Fruit fly (Drosophila melanogaster) whole organism, embryonic: ENCODE results near the gene CG6847.

Source experiments
- ATbp ChIP-seq: fragments of 200-800 bp; sonication (Bioruptor generic); optimal IDR thresholded peaks from 2 replicates; lab custom pipeline; 2017; ENCODE audit warnings: missing biosample characterization, mild to moderate bottlenecking, missing genetic modification characterization, missing genetic modification reagents
- Asciz ChIP-seq: fragments of 200-800 bp; sonication (Bioruptor generic); optimal IDR thresholded peaks from 2 replicates; lab custom pipeline; 2017; ENCODE audit warnings: missing biosample characterization, mild to moderate bottlenecking, missing genetic modification characterization, missing genetic modification reagents
- B-H2 ChIP-seq: fragments of 200-800 bp; sonication (Bioruptor generic); optimal IDR thresholded peaks from 2 replicates; lab custom pipeline; 2018; ENCODE audit warnings: missing biosample characterization, mild to moderate bottlenecking, missing genetic modification characterization
- CG10209 ChIP-seq: fragments of 200-800 bp; sonication (Bioruptor generic); optimal IDR thresholded peaks from 3 replicates; lab custom pipeline; 2017; ENCODE audit warnings: missing biosample characterization, mild to moderate bottlenecking, missing genetic modification characterization, missing genetic modification reagents
- CG10366 ChIP-seq: fragments of 200-800 bp; sonication (Bioruptor generic); IDR thresholded peaks from 2 replicates; pipeline ENCODE4 v1.3.6; 2022; ENCODE audit warnings: missing biosample characterization, missing genetic modification characterization
- CG10959 ChIP-seq: fragments of 200-800 bp; sonication (Bioruptor generic); IDR thresholded peaks from 2 replicates; pipeline ENCODE4 v1.3.6; 2022; ENCODE audit warnings: missing biosample characterization, missing genetic modification characterization
- CG11696 ChIP-seq: fragments of 200-800 bp; sonication (Bioruptor generic); IDR thresholded peaks from 2 replicates; pipeline ENCODE4 v1.3.6; 2022; ENCODE audit warnings: missing biosample characterization, missing genetic modification characterization
- CG12299 ChIP-seq: fragments of 200-800 bp; sonication (Bioruptor generic); optimal IDR thresholded peaks from 2 replicates; lab custom pipeline; 2018; ENCODE audit warnings: missing biosample characterization, mild to moderate bottlenecking, missing genetic modification characterization
- CG13424 ChIP-seq: fragments of 200-800 bp; sonication (Bioruptor generic); optimal IDR thresholded peaks from 2 replicates; lab custom pipeline; 2019; ENCODE audit warnings: missing biosample characterization, mild to moderate bottlenecking, missing genetic modification characterization, moderate library complexity
- CG14860 ChIP-seq: fragments of 200-800 bp; sonication (Bioruptor generic); IDR thresholded peaks from 3 replicates; pipeline ENCODE4 v1.3.6; 2022; ENCODE audit warnings: missing biosample characterization, missing genetic modification characterization; ENCODE audit not compliant: partially characterized antibody
- CG15696 ChIP-seq: fragments of 200-800 bp; sonication (Bioruptor generic); optimal IDR thresholded peaks from 2 replicates; lab custom pipeline; 2019; ENCODE audit warnings: missing biosample characterization, mild to moderate bottlenecking, missing genetic modification characterization, moderate library complexity
- CG16815 ChIP-seq: fragments of 200-800 bp; sonication (Bioruptor generic); optimal IDR thresholded peaks from 3 replicates; lab custom pipeline; 2017; ENCODE audit warnings: missing biosample characterization, mild to moderate bottlenecking, missing genetic modification characterization
- CG18764 ChIP-seq: fragments of 200-800 bp; sonication (Bioruptor generic); optimal IDR thresholded peaks from 3 replicates; lab custom pipeline; 2016; ENCODE audit warnings: missing biosample characterization, missing genetic modification characterization
- CG30020 ChIP-seq: fragments of 200-800 bp; optimal IDR thresholded peaks from 2 replicates; lab custom pipeline; 2019; ENCODE audit warnings: missing biosample characterization, mild to moderate bottlenecking, missing genetic modification characterization, moderate library complexity
- CG32532 ChIP-seq: fragments of 200-800 bp; sonication (Bioruptor generic); IDR thresholded peaks from 2 replicates; pipeline ENCODE4 v1.3.6; 2022; ENCODE audit warnings: missing biosample characterization, missing genetic modification characterization
- CG6765 ChIP-seq: fragments of 200-800 bp; sonication (Bioruptor generic); optimal IDR thresholded peaks from 3 replicates; lab custom pipeline; 2017; ENCODE audit warnings: missing biosample characterization, mild to moderate bottlenecking, missing genetic modification characterization
- CG8478 ChIP-seq: fragments of >200 bp; optimal IDR thresholded peaks from 2 replicates; lab custom pipeline; 2018
- Chrac-16 ChIP-seq: fragments of 200-800 bp; sonication (Bioruptor generic); optimal IDR thresholded peaks from 3 replicates; lab custom pipeline; 2016; ENCODE audit warnings: missing biosample characterization, missing genetic modification characterization
- CkIIα-i1 ChIP-seq: fragments of 200-800 bp; sonication (Bioruptor generic); IDR thresholded peaks from 2 replicates; pipeline ENCODE4 v1.3.6; 2022; ENCODE audit warnings: missing biosample characterization, missing genetic modification characterization
- D19A ChIP-seq: fragments of 200-800 bp; optimal IDR thresholded peaks from 3 replicates; lab custom pipeline; 2019; ENCODE audit warnings: missing biosample characterization, mild to moderate bottlenecking, missing genetic modification characterization, moderate library complexity
- Dad ChIP-seq: fragments of 200-800 bp; sonication (Bioruptor generic); optimal IDR thresholded peaks from 3 replicates; lab custom pipeline; 2016; ENCODE audit warnings: missing biosample characterization, missing genetic modification characterization
- Gug ChIP-seq: fragments of 200-800 bp; sonication (Bioruptor generic); IDR thresholded peaks from 4 replicates; pipeline ENCODE4 v1.3.6; 2022; ENCODE audit warnings: missing biosample characterization, missing genetic modification characterization
- H15 ChIP-seq: fragments of 200-800 bp; sonication (Bioruptor generic); IDR thresholded peaks from 3 replicates; pipeline ENCODE4 v1.3.6; 2022; ENCODE audit warnings: missing biosample characterization, missing genetic modification characterization
- HmgZ ChIP-seq: fragments of 200-800 bp; sonication (Bioruptor generic); optimal IDR thresholded peaks from 2 replicates; lab custom pipeline; 2018; ENCODE audit warnings: missing biosample characterization, mild to moderate bottlenecking, missing genetic modification characterization
- Hmx ChIP-seq: fragments of 200-800 bp; sonication (Bioruptor generic); optimal IDR thresholded peaks from 2 replicates; lab custom pipeline; 2016; ENCODE audit warnings: missing biosample characterization, missing genetic modification characterization
- Med ChIP-seq: fragments of 200-800 bp; sonication (Bioruptor generic); peaks from one replicate; lab custom pipeline; 2016; ENCODE audit warnings: missing biosample characterization, missing genetic modification characterization, mild to moderate bottlenecking, inconsistent platforms, moderate library complexity
- Nf-YC ChIP-seq: fragments of 200-800 bp; optimal IDR thresholded peaks from 3 replicates; lab custom pipeline; 2019; ENCODE audit warnings: missing biosample characterization, mild to moderate bottlenecking, missing genetic modification characterization, moderate library complexity
- Ptx1 ChIP-seq: fragments of 200-800 bp; sonication (Bioruptor generic); IDR thresholded peaks from 2 replicates; pipeline ENCODE4 v1.3.6; 2022; ENCODE audit warnings: missing biosample characterization, missing genetic modification characterization
- Vsx1 ChIP-seq: fragments of 200-800 bp; sonication (Bioruptor generic); optimal IDR thresholded peaks from 2 replicates; lab custom pipeline; 2017; ENCODE audit warnings: missing biosample characterization, mild to moderate bottlenecking, missing genetic modification characterization, missing genetic modification reagents
- Xbp1 ChIP-seq: fragments of 200-800 bp; sonication (Bioruptor generic); optimal IDR thresholded peaks from 3 replicates; lab custom pipeline; 2016; ENCODE audit warnings: missing biosample characterization, mild to moderate bottlenecking, missing genetic modification characterization
- Xrp1 ChIP-seq: fragments of 200-800 bp; sonication (Bioruptor generic); IDR thresholded peaks from 2 replicates; pipeline ENCODE4 v1.3.6; 2022; ENCODE audit warnings: missing biosample characterization, missing genetic modification characterization
- ac ChIP-seq: fragments of 200-800 bp; sonication (Bioruptor generic); optimal IDR thresholded peaks from 3 replicates; lab custom pipeline; 2017; ENCODE audit warnings: missing biosample characterization, mild to moderate bottlenecking, missing genetic modification characterization
- chn ChIP-seq: fragments of 200-800 bp; sonication (Bioruptor generic); optimal IDR thresholded peaks from 2 replicates; lab custom pipeline; 2016; ENCODE audit warnings: missing biosample characterization, missing genetic modification characterization
- danr ChIP-seq: fragments of 200-800 bp; sonication (Bioruptor generic); IDR thresholded peaks from 2 replicates; pipeline ENCODE4 v1.3.6; 2022; ENCODE audit warnings: missing biosample characterization, missing genetic modification characterization
- gt ChIP-seq: fragments of 200-800 bp; sonication (Bioruptor generic); IDR thresholded peaks from 2 replicates; pipeline ENCODE4 v1.3.6; 2022; ENCODE audit warnings: missing biosample characterization, missing genetic modification characterization
- kay ChIP-seq: fragments of 200-800 bp; sonication (Bioruptor generic); optimal IDR thresholded peaks from 2 replicates; lab custom pipeline; 2016; ENCODE audit warnings: missing biosample characterization, missing genetic modification characterization
- lilli ChIP-seq: fragments of 200-800 bp; sonication (Bioruptor generic); optimal IDR thresholded peaks from 3 replicates; lab custom pipeline; 2016; ENCODE audit warnings: missing biosample characterization, missing genetic modification characterization
- lola ChIP-seq, 3 experiments: fragments of >200 bp in 2 of 3; fragments of 200-800 bp in 1 of 3; sonication (Bioruptor generic) in 1 of 3; optimal IDR thresholded peaks; 2 replicates each; lab custom pipeline; 2017 to 2019; ENCODE audit warnings: missing biosample characterization in 3 of 3, missing genetic modification characterization in 3 of 3, mild to moderate bottlenecking in 1 of 3, moderate library complexity in 1 of 3
- pan ChIP-seq, 4 experiments: fragments of >200 bp in 3 of 4; fragments of 200-800 bp in 1 of 4; sonication (Bioruptor generic) in 1 of 4; optimal IDR thresholded peaks in 3 of 4; IDR thresholded peaks in 1 of 4; 2 replicates each; pipeline versions ENCODE4 v1.3.6 to Lab custom; 2017 to 2022; ENCODE audit warnings: missing biosample characterization in 2 of 4, missing genetic modification characterization in 2 of 4, mixed read lengths in 1 of 4
- peb ChIP-seq: fragments of 200-800 bp; sonication (Bioruptor generic); IDR thresholded peaks from 2 replicates; pipeline ENCODE4 v1.3.6; 2022; ENCODE audit warnings: missing biosample characterization, missing genetic modification characterization
- pnt ChIP-seq: fragments of 200-800 bp; sonication (Bioruptor generic); optimal IDR thresholded peaks from 3 replicates; lab custom pipeline; 2016; ENCODE audit warnings: missing biosample characterization, missing genetic modification characterization
- ro ChIP-seq: fragments of 200-800 bp; sonication (Bioruptor generic); IDR thresholded peaks from 2 replicates; pipeline ENCODE4 v1.3.6; 2022; ENCODE audit warnings: missing biosample characterization, missing genetic modification characterization
- salm ChIP-seq: fragments of 200-800 bp; sonication (Bioruptor generic); optimal IDR thresholded peaks from 2 replicates; lab custom pipeline; 2018; ENCODE audit warnings: missing biosample characterization, mild to moderate bottlenecking, missing genetic modification characterization
- sens ChIP-seq: fragments of 200-800 bp; sonication (Bioruptor generic); peaks from one replicate; lab custom pipeline; 2016; ENCODE audit warnings: missing biosample characterization, missing genetic modification characterization
- sim ChIP-seq: fragments of 200-800 bp; sonication (Bioruptor generic); IDR thresholded peaks from 2 replicates; pipeline ENCODE4 v1.3.6; 2022; ENCODE audit warnings: missing biosample characterization, missing genetic modification characterization
- sima ChIP-seq: fragments of 200-800 bp; sonication (Bioruptor generic); optimal IDR thresholded peaks from 2 replicates; lab custom pipeline; 2016; ENCODE audit warnings: missing biosample characterization, missing genetic modification characterization
- slou ChIP-seq: fragments of 200-800 bp; sonication (Bioruptor generic); optimal IDR thresholded peaks from 3 replicates; lab custom pipeline; 2016; ENCODE audit warnings: missing biosample characterization, missing genetic modification characterization
- sob ChIP-seq: fragments of 200-800 bp; sonication (Bioruptor generic); IDR thresholded peaks from 2 replicates; pipeline ENCODE4 v1.3.6; 2022; ENCODE audit warnings: missing biosample characterization, missing genetic modification characterization
- tx ChIP-seq: fragments of 200-800 bp; sonication (Bioruptor generic); optimal IDR thresholded peaks from 2 replicates; lab custom pipeline; 2016; ENCODE audit warnings: missing biosample characterization, missing genetic modification characterization
- wor ChIP-seq: fragments of 200-800 bp; sonication (Bioruptor generic); IDR thresholded peaks from 2 replicates; pipeline ENCODE4 v1.3.6; 2022; ENCODE audit warnings: missing biosample characterization, missing genetic modification characterization

The CG6847 gene

DNA sequence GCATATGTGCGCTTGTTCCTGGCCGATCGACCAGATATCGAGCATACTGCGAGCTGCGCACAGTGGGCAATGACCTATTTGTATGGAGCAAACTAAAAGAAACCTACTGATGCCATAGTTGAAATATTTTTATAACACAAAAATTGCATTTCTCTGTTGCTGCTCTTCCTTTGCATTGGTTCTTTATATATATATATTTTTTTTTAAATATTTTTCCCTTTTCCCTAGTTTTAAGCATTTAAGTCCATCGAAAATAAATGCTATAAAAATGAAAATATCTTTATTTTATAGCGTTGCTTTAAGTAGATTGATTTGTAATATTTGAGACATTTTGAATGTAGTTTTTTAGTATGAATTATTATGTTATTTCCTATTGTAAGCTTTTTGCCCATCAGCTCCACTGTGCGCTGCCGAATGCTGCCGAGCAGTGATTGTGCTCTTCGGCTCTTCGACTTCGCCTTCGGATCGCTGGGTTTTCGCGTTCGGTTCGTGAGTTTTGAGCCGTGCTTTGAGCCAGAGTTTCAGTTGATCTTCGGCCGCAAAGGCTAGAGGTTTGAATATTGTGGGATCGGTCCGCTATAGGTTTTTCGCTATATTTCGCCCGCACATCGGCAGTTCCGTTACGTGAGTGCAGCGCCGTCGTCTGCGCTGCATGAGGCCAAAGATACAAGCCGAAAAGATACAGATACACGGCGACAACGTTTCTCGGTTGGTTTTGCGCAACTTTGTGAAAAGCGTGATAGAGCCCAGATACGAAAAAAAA lies at the start of gene CG6847 (continued):
- TF ChIP-seq Hmx (peak; percentile 22), Nf-YC (peak; percentile 59), Dad (GFP tag; lab: Kevin White, UChicago) (no peak), ATbp (GFP tag; lab: Kevin White, UChicago) (peak; percentile 66), Xrp1 (GFP tag; lab: Robert Waterston, UW) (peak; percentile 41), sens (peak; percentile 91), Chrac-16 (peak; percentile 65), gt (GFP tag; lab: Robert Waterston, UW) (no peak), CG6765 (GFP tag; lab: Kevin White, UChicago) (no peak), lilli (GFP tag; lab: Kevin White, UChicago) (peak; percentile 57), Vsx1 (GFP tag; lab: Kevin White, UChicago) (peak; percentile 60), CG32532 (GFP tag; lab: Robert Waterston, UW) (peak; percentile 69), B-H2 (no peak), Med (GFP tag; lab: Kevin White, UChicago) (peak; percentile 74), CG10959 (no peak), CG18764 (GFP tag; lab: Kevin White, UChicago) (peak; percentile 27), CG14860 (no peak), pan (optimal IDR thresholded peaks at IDR 0.05; lab: Kevin White, UChicago) (no peak), pan (GFP tag; optimal IDR thresholded peaks at IDR 0.05 in 1 of 2, IDR thresholded peaks at IDR 0.05 in 1 of 2) (peak in 1 of 2 experiments; percentile 66), HmgZ (tag; lab: Kevin White, UChicago) (no peak), CG11696 (GFP tag; lab: Robert Waterston, UW) (0 out of 2 replicates have a peak, but pooled peaks have one; percentile 21), sob (GFP tag; lab: Robert Waterston, UW) (no peak), Asciz (GFP tag; lab: Kevin White, UChicago) (peak; percentile 3), Ptx1 (GFP tag; lab: Robert Waterston, UW) (peak; percentile 69), slou (GFP tag; lab: Kevin White, UChicago) (peak; percentile 9), CG8478 (lab: Kevin White, UChicago) (no peak), CG15696 (tag; lab: Kevin White, UChicago) (peak; percentile 8), peb (GFP tag; lab: Robert Waterston, UW) (no peak), salm (tag; lab: Kevin White, UChicago) (peak; percentile 60), chn (GFP tag; lab: Kevin White, UChicago) (peak; percentile 5), CG10209 (GFP tag; lab: Kevin White, UChicago) (peak; percentile 46), Gug (GFP tag; lab: Robert Waterston, UW) (no peak), CG12299 (peak; percentile 50), pnt (GFP tag; lab: Kevin White, UChicago) (peak; percentile 16), sim (GFP tag; lab: Robert Waterston, UW) (no peak), wor (GFP tag; lab: Robert Waterston, UW) (peak; percentile 41; the same call in 1 of the 2 replicates), CG16815 (GFP tag; lab: Kevin White, UChicago) (peak; percentile 69), H15 (no peak), sima (GFP tag; lab: Kevin White, UChicago) (no peak), kay (GFP tag; lab: Kevin White, UChicago) (peak; percentile 32), Xbp1 (GFP tag; lab: Kevin White, UChicago) (peak; percentile 72), danr (GFP tag; lab: Robert Waterston, UW) (0 out of 2 replicates have a peak, but pooled peaks have one; percentile 25), tx (GFP tag; lab: Kevin White, UChicago) (peak; percentile 27), CG10366 (peak; percentile 19; the same call in 1 of the 2 replicates), D19A (peak; percentile 31), CG30020 (tag; lab: Kevin White, UChicago) (peak; percentile 28), ro (GFP tag; lab: Robert Waterston, UW) (no peak), CkIIα-i1 (GFP tag; lab: Robert Waterston, UW) (no peak), ac (GFP tag; lab: Kevin White, UChicago) (peak; percentile 28), CG13424 (tag; lab: Kevin White, UChicago) (peak; percentile 61), lola (GFP tag; optimal IDR thresholded peaks at IDR 0.05; lab: Kevin White, UChicago) (peak in 1 of 3 experiments; percentile 78)
